Worm (Caenorhabditis elegans) whole organism, young adult: ENCODE measurements around the gene cbs-2.

ENCODE experiments used
- F37B4.10 ChIP-seq: fragments of 200-800 bp; sonication (Bioruptor generic); IDR thresholded peaks from 2 replicates; pipeline ENCODE4 v1.3.6; 2022; ENCODE audit warnings: missing genetic modification characterization, missing compliant biosample characterization
- K12H6.12 ChIP-seq: fragments of 200-800 bp; sonication (Bioruptor generic); optimal IDR thresholded peaks from 2 replicates; lab custom pipeline; 2018; ENCODE audit warnings: mild to moderate bottlenecking, missing genetic modification characterization, missing compliant biosample characterization
- ama-1 ChIP-seq, 3 experiments: fragments of 150-350 bp in 1 of 3; sonication (generic microtip) in 2 of 3; optimal IDR thresholded peaks; 2 replicates each; lab custom pipeline; 2014 to 2018; ENCODE audit warnings: missing biosample characterization in 2 of 3, missing genetic modification characterization in 2 of 3, missing genetic modification reagents in 2 of 3
- dox-1 ChIP-seq: fragments of 200-800 bp; sonication (Bioruptor generic); IDR thresholded peaks from 2 replicates; pipeline ENCODE4 v1.3.6; 2022; ENCODE audit warnings: missing genetic modification reagents, missing genetic modification characterization, missing compliant biosample characterization
- lin-35 ChIP-seq, 3 experiments: fragments of 150-350 bp in 2 of 3; sonication (generic microtip) in 1 of 3; optimal IDR thresholded peaks; 2 replicates each; lab custom pipeline; 2014 to 2018; ENCODE audit warnings: missing biosample characterization in 3 of 3, missing genetic modification characterization in 3 of 3, missing genetic modification reagents in 3 of 3
- lin-54 ChIP-seq: fragments of 200-800 bp; sonication (Bioruptor generic); optimal IDR thresholded peaks from 2 replicates; lab custom pipeline; 2018; ENCODE audit warnings: mild to moderate bottlenecking, missing genetic modification characterization, missing compliant biosample characterization

DNA sequence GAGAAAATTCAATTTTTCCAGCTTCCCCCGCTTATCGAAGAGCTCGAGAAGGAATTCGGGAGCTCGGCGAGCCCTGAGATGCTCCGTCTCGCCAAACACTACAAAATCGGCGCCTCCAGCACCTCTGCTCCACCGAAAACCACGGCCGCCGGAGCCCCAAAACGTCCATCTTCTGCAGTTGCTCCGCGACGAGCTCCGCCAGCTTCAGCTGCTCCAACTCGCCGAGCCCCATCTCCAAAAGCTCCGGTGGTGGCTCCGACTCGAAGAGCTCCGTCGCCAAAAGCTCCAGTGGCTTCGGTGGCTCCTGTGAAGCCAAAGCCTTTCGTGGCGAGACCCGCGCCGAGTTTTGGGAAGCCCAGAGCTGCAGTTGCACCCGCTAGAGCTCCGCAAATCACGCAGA is 28.2 kb upstream of the cbs-2 start:
- TF ChIP-seq F37B4.10 (GFP tag; lab: Robert Waterston, UW) = no peak
- TF ChIP-seq ama-1 (optimal IDR thresholded peaks at IDR 0.05; lab: Kevin White, UChicago) = no peak
- no peak for TF ChIP-seq ama-1 (GFP tag; optimal IDR thresholded peaks at IDR 0.05; lab: Kevin White, UChicago)
- TF ChIP-seq lin-35 (GFP tag; optimal IDR thresholded peaks at IDR 0.05; lab: Kevin White, UChicago) = no peak
- no peak for TF ChIP-seq dox-1 (GFP tag; lab: Robert Waterston, UW)
- TF ChIP-seq lin-54 (GFP tag; lab: Kevin White, UChicago) = no peak
- no peak for TF ChIP-seq K12H6.12 (tag; lab: Kevin White, UChicago)
